Fruit fly (Drosophila melanogaster): ENCODE measurements around the gene PH4alphaNE1.

- TF ChIP-seq CG8478 (optimal IDR thresholded peaks at IDR 0.05), result no peak
- TF ChIP-seq EcR (GFP tag; optimal IDR thresholded peaks at IDR 0.05), result no peak
- no peak for TF ChIP-seq psq (optimal IDR thresholded peaks at IDR 0.05)
- TF ChIP-seq pan (optimal IDR thresholded peaks at IDR 0.05), result no peak
- no peak for TF ChIP-seq Dll (optimal IDR thresholded peaks at IDR 0.05)
Observed at dm6 chr3R:30536432-30536831, 36.3 kb upstream of the PH4alphaNE1 start.
